Worm (Caenorhabditis elegans) whole organism, mixed stage, embryonic: ENCODE data around the gene prx-6.
"Not testable (repeated sequence)": the region's sequence is repeated elsewhere in the genome, so short reads cannot be mapped to it uniquely, and the experiment has no call there.

Experiments
- M03D4.4 ChIP-seq: sonication (generic microtip); optimal IDR thresholded peaks from 2 replicates; lab custom pipeline; 2017; ENCODE audit warnings: mild to moderate bottlenecking, missing genetic modification characterization, missing compliant biosample characterization
- blmp-1 ChIP-seq: fragments of 150-350 bp; optimal IDR thresholded peaks from 2 replicates; lab custom pipeline; 2014; ENCODE audit warnings: missing biosample characterization, missing genetic modification characterization
- ceh-39 ChIP-seq: fragments of 150-350 bp; optimal IDR thresholded peaks from 2 replicates; lab custom pipeline; 2014; ENCODE audit warnings: missing biosample characterization, missing genetic modification characterization
- ceh-43 ChIP-seq: fragments of 200-800 bp; sonication (Bioruptor generic); optimal IDR thresholded peaks from 2 replicates; lab custom pipeline; 2018; ENCODE audit warnings: mild to moderate bottlenecking, missing genetic modification characterization, moderate library complexity, missing compliant biosample characterization
- ceh-83 ChIP-seq: fragments of 200-800 bp; sonication (Bioruptor generic); optimal IDR thresholded peaks from 2 replicates; lab custom pipeline; 2018; ENCODE audit warnings: mild to moderate bottlenecking, missing genetic modification characterization, missing compliant biosample characterization
- ces-1 ChIP-seq: fragments of 150-350 bp; optimal IDR thresholded peaks from 2 replicates; lab custom pipeline; 2014; ENCODE audit warnings: missing biosample characterization, missing genetic modification reagents, missing genetic modification characterization
- cnd-1 ChIP-seq: fragments of 200-800 bp; sonication (Bioruptor generic); optimal IDR thresholded peaks from 2 replicates; lab custom pipeline; 2018; ENCODE audit warnings: mild to moderate bottlenecking, missing genetic modification characterization, missing compliant biosample characterization
- elt-1 ChIP-seq: sonication (generic microtip); optimal IDR thresholded peaks from 2 replicates; lab custom pipeline; 2017; ENCODE audit warnings: missing genetic modification characterization, mild to moderate bottlenecking, missing compliant biosample characterization, antibody characterized with exemption, moderate library complexity, borderline replicate concordance; ENCODE audit not compliant: insufficient read depth
- elt-3 ChIP-seq: fragments of 150-350 bp; optimal IDR thresholded peaks from 2 replicates; lab custom pipeline; 2014; ENCODE audit warnings: missing biosample characterization, missing genetic modification characterization
- flh-1 ChIP-seq: fragments of 200-800 bp; sonication (Bioruptor generic); optimal IDR thresholded peaks from 2 replicates; lab custom pipeline; 2018; ENCODE audit warnings: mild to moderate bottlenecking, missing genetic modification characterization, moderate library complexity, missing compliant biosample characterization
- ham-2 ChIP-seq: fragments of 200-800 bp; sonication (Bioruptor generic); optimal IDR thresholded peaks from 2 replicates; lab custom pipeline; 2018; ENCODE audit warnings: mild to moderate bottlenecking, missing genetic modification characterization, missing compliant biosample characterization
- hlh-1 ChIP-seq: fragments of 150-350 bp; optimal IDR thresholded peaks from 2 replicates; lab custom pipeline; 2014; ENCODE audit warnings: missing biosample characterization, missing genetic modification reagents, missing genetic modification characterization
- lin-13 ChIP-seq: fragments of 150-350 bp; optimal IDR thresholded peaks from 2 replicates; lab custom pipeline; 2014; ENCODE audit warnings: missing biosample characterization, missing genetic modification characterization
- lsy-2 ChIP-seq: fragments of 150-350 bp; optimal IDR thresholded peaks from 2 replicates; lab custom pipeline; 2014; ENCODE audit warnings: missing biosample characterization, missing genetic modification characterization
- mab-5 ChIP-seq: fragments of 150-350 bp; optimal IDR thresholded peaks from 2 replicates; lab custom pipeline; 2014; ENCODE audit warnings: missing biosample characterization, missing genetic modification characterization
- mep-1 ChIP-seq: fragments of 150-350 bp; optimal IDR thresholded peaks from 2 replicates; lab custom pipeline; 2017; ENCODE audit warnings: missing biosample characterization, missing genetic modification reagents, missing genetic modification characterization, inconsistent platforms
- mls-2 ChIP-seq: sonication (generic microtip); optimal IDR thresholded peaks from 2 replicates; lab custom pipeline; 2016; ENCODE audit warnings: mild to moderate bottlenecking, missing genetic modification characterization, moderate library complexity, missing compliant biosample characterization
- nhr-12 ChIP-seq: fragments of 150-350 bp; optimal IDR thresholded peaks from 2 replicates; lab custom pipeline; 2014; ENCODE audit warnings: missing biosample characterization, missing genetic modification characterization
- nhr-2 ChIP-seq: fragments of 150-350 bp; optimal IDR thresholded peaks from 2 replicates; lab custom pipeline; 2014; ENCODE audit warnings: missing biosample characterization, missing genetic modification characterization
- nhr-237 ChIP-seq: fragments of 150-350 bp; optimal IDR thresholded peaks from 2 replicates; lab custom pipeline; 2014; ENCODE audit warnings: missing biosample characterization, missing genetic modification characterization
- nhr-28 ChIP-seq: fragments of 150-350 bp; optimal IDR thresholded peaks from 2 replicates; lab custom pipeline; 2014; ENCODE audit warnings: missing biosample characterization, missing genetic modification characterization
- pha-4 ChIP-seq: fragments of 150-350 bp; optimal IDR thresholded peaks from 2 replicates; lab custom pipeline; 2018; ENCODE audit warnings: missing biosample characterization, missing genetic modification reagents, missing genetic modification characterization
- sem-2 ChIP-seq: fragments of 200-800 bp; sonication (Bioruptor generic); optimal IDR thresholded peaks from 2 replicates; lab custom pipeline; 2018; ENCODE audit warnings: mild to moderate bottlenecking, missing genetic modification characterization, missing compliant biosample characterization
- snpc-4 ChIP-seq: fragments of 150-350 bp; optimal IDR thresholded peaks from 2 replicates; lab custom pipeline; 2014; ENCODE audit warnings: missing biosample characterization, missing genetic modification characterization
- sptf-1 ChIP-seq: sonication (generic microtip); optimal IDR thresholded peaks from 2 replicates; lab custom pipeline; 2017; ENCODE audit warnings: mild to moderate bottlenecking, missing genetic modification characterization, moderate library complexity, missing compliant biosample characterization
- unc-120 ChIP-seq: sonication (generic microtip); optimal IDR thresholded peaks from 2 replicates; lab custom pipeline; 2017; ENCODE audit warnings: missing genetic modification characterization, missing compliant biosample characterization; ENCODE audit not compliant: poor library complexity, severe bottlenecking
- unc-39 ChIP-seq: fragments of 150-350 bp; optimal IDR thresholded peaks from 2 replicates; lab custom pipeline; 2014; ENCODE audit warnings: missing biosample characterization, missing genetic modification characterization
- unc-62 ChIP-seq: fragments of 150-350 bp; optimal IDR thresholded peaks from 2 replicates; lab custom pipeline; 2014; ENCODE audit warnings: missing biosample characterization, missing genetic modification reagents, missing genetic modification characterization
- zip-8 ChIP-seq: fragments of 150-350 bp; optimal IDR thresholded peaks from 2 replicates; lab custom pipeline; 2014; ENCODE audit warnings: missing biosample characterization, missing genetic modification characterization
- ztf-11 ChIP-seq: fragments of 150-350 bp; optimal IDR thresholded peaks from 2 replicates; lab custom pipeline; 2014; ENCODE audit warnings: missing biosample characterization, missing genetic modification characterization

The prx-6 gene

ce11 chrV:4719965-4720364 is at the start of gene prx-6:
Gene prx-6 (minus strand): TSS chrV:4720093.
- TF ChIP-seq zip-8 (tag; lab: Kevin White, UChicago) (no peak), snpc-4 (tag; lab: Kevin White, UChicago) (no peak), M03D4.4 (tag; lab: Kevin White, UChicago) (no peak), ceh-43 (no peak)
- TF ChIP-seq, all 35 proteins: peak for 0

ce11 chrV:4769633-4770032 is 49.7 kb upstream of the prx-6 start, which contains the start of gene C18G1.9:
Gene C18G1.9 (minus strand): TSS chrV:4769733.
- TF ChIP-seq mls-2 (no peak), lsy-2 (tag; lab: Kevin White, UChicago) (no peak), ceh-83 (no peak), unc-62 (GFP tag; lab: Kevin White, UChicago) (no peak), ztf-11 (tag; lab: Kevin White, UChicago) (no peak), elt-1 (tag; lab: Kevin White, UChicago) (no peak), zip-8 (tag; lab: Kevin White, UChicago) (no peak), nhr-28 (tag; lab: Kevin White, UChicago) (no peak), ham-2 (GFP tag; lab: Kevin White, UChicago) (no peak), nhr-2 (tag; lab: Kevin White, UChicago) (no peak), nhr-237 (no peak)

- TF ChIP-seq mab-5 (tag; lab: Kevin White, UChicago) (no peak), nhr-237 (no peak), unc-120 (no peak), elt-1 (tag; lab: Kevin White, UChicago) (no peak), elt-3 (no peak), blmp-1 (tag; lab: Kevin White, UChicago) (no peak), unc-39 (tag; lab: Kevin White, UChicago) (no peak), ceh-83 (no peak), ham-2 (GFP tag; lab: Kevin White, UChicago) (no peak), ceh-43 (no peak), sptf-1 (tag; lab: Kevin White, UChicago) (no peak), nhr-12 (no peak), cnd-1 (no peak), M03D4.4 (tag; lab: Kevin White, UChicago) (no peak)
Observed at ce11 chrV:4766501-4766900, 46.6 kb upstream of the prx-6 start, which contains the start of gene C18G1.8. Gene C18G1.8 (minus strand): TSS chrV:4766601.

ce11 chrV:4760674-4761073 is 40.8 kb upstream of the prx-6 start, which contains the start of gene bgnt-1.4:
Gene bgnt-1.4 (plus strand): TSS chrV:4760974.
- TF ChIP-seq ham-2 (GFP tag; lab: Kevin White, UChicago); unc-39 (tag; lab: Kevin White, UChicago); sem-2 (GFP tag; lab: Kevin White, UChicago): not testable (repeated sequence)

ce11 chrV:4758540-4758939 is 38.6 kb upstream of the prx-6 start:
- TF ChIP-seq blmp-1 (tag; lab: Kevin White, UChicago) (no peak), lin-13 (no peak), sptf-1 (tag; lab: Kevin White, UChicago) (no peak), flh-1 (GFP tag; lab: Kevin White, UChicago) (no peak), hlh-1 (no peak), M03D4.4 (tag; lab: Kevin White, UChicago) (no peak)
- TF ChIP-seq, all 35 proteins: peak for 0

ce11 chrV:4758019-4758418 is 38.1 kb upstream of the prx-6 start:
- TF ChIP-seq ces-1 (GFP tag; lab: Kevin White, UChicago) (no peak), lin-13 (no peak), mep-1 (tag; lab: Kevin White, UChicago) (no peak), pha-4 (tag; lab: Kevin White, UChicago) (no peak), nhr-28 (tag; lab: Kevin White, UChicago) (no peak), flh-1 (GFP tag; lab: Kevin White, UChicago) (no peak), lsy-2 (tag; lab: Kevin White, UChicago) (no peak), elt-1 (tag; lab: Kevin White, UChicago) (no peak), mls-2 (no peak), nhr-12 (no peak), ceh-43 (no peak), ceh-83 (no peak), mab-5 (tag; lab: Kevin White, UChicago) (no peak), ceh-39 (tag; lab: Kevin White, UChicago) (no peak), M03D4.4 (tag; lab: Kevin White, UChicago) (no peak)
- TF ChIP-seq, all 35 proteins: peak for 0
